Worm (Caenorhabditis elegans) whole organism, L1 larva: ENCODE measurements around the gene mps-2.

ENCODE experiments used
- C04F5.9 ChIP-seq: sonication (generic microtip); optimal IDR thresholded peaks from 2 replicates; lab custom pipeline; 2016; ENCODE audit warnings: missing genetic modification characterization, missing compliant biosample characterization
- Y116A8C.19 ChIP-seq: sonication (generic microtip); optimal IDR thresholded peaks from 2 replicates; lab custom pipeline; 2016; ENCODE audit warnings: missing compliant biosample characterization, missing genetic modification characterization, borderline replicate concordance
- aha-1 ChIP-seq: fragments of 150-350 bp; optimal IDR thresholded peaks from 2 replicates; lab custom pipeline; 2014; ENCODE audit warnings: missing biosample characterization, missing genetic modification characterization
- aly-2 ChIP-seq: fragments of 150-350 bp; optimal IDR thresholded peaks from 2 replicates; lab custom pipeline; 2014; ENCODE audit warnings: missing biosample characterization, missing genetic modification characterization
- ama-1 ChIP-seq: fragments of 150-350 bp; optimal IDR thresholded peaks from 2 replicates; lab custom pipeline; 2014
- blmp-1 ChIP-seq: fragments of 150-350 bp; optimal IDR thresholded peaks from 2 replicates; lab custom pipeline; 2014; ENCODE audit warnings: missing biosample characterization, missing genetic modification characterization
- ceh-82 ChIP-seq, 3 experiments: fragments of 150-350 bp in 1 of 3; sonication (generic microtip) in 2 of 3; optimal IDR thresholded peaks; 2 replicates each; lab custom pipeline; 2014 to 2017; ENCODE audit warnings: missing biosample characterization in 3 of 3, missing genetic modification characterization in 3 of 3
- ceh-90 ChIP-seq: sonication (generic microtip); optimal IDR thresholded peaks from 2 replicates; lab custom pipeline; 2016; ENCODE audit warnings: missing genetic modification characterization, missing compliant biosample characterization
- ces-1 ChIP-seq: fragments of 150-350 bp; optimal IDR thresholded peaks from 2 replicates; lab custom pipeline; 2014; ENCODE audit warnings: missing biosample characterization, missing genetic modification reagents, missing genetic modification characterization
- dsc-1 ChIP-seq: sonication (generic microtip); optimal IDR thresholded peaks from 2 replicates; lab custom pipeline; 2016; ENCODE audit warnings: mild to moderate bottlenecking, missing genetic modification characterization, missing compliant biosample characterization
- efl-1 ChIP-seq, 4 experiments: fragments of 150-350 bp; optimal IDR thresholded peaks in 3 of 4; peaks in 1 of 4; 1 replicate in 1 of 4; 2 replicates in 3 of 4; lab custom pipeline; 2014; ENCODE audit warnings: missing biosample characterization in 2 of 4, missing genetic modification characterization in 2 of 4, missing genetic modification reagents in 2 of 4
- egl-13 ChIP-seq: sonication (generic microtip); optimal IDR thresholded peaks from 2 replicates; lab custom pipeline; 2016; ENCODE audit warnings: missing genotype, missing genetic modification reagents, missing genetic modification characterization, missing compliant biosample characterization
- egl-27 ChIP-seq, 2 experiments: fragments of 150-350 bp in 1 of 2; sonication (generic microtip); optimal IDR thresholded peaks; 3 replicates each; lab custom pipeline; 2017 to 2018; ENCODE audit warnings: missing biosample characterization in 2 of 2, missing genetic modification characterization in 2 of 2, missing genetic modification reagents in 2 of 2
- elt-3 ChIP-seq, 6 experiments: fragments of 150-350 bp in 1 of 6; sonication (generic microtip); optimal IDR thresholded peaks; 2 replicates each; lab custom pipeline; 2017 to 2018; ENCODE audit warnings: missing biosample characterization in 6 of 6, missing genetic modification characterization in 6 of 6, inconsistent platforms in 1 of 6
- ets-5 ChIP-seq: fragments of 200-800 bp; sonication (Bioruptor generic); IDR thresholded peaks from 2 replicates; pipeline ENCODE4 v1.3.6; 2022; ENCODE audit warnings: missing genetic modification characterization, missing compliant biosample characterization
- fkh-4 ChIP-seq: sonication (generic microtip); optimal IDR thresholded peaks from 2 replicates; lab custom pipeline; 2016; ENCODE audit warnings: missing compliant biosample characterization, missing genetic modification characterization, borderline replicate concordance
- fkh-8 ChIP-seq: sonication (generic microtip); optimal IDR thresholded peaks from 2 replicates; lab custom pipeline; 2016; ENCODE audit warnings: mild to moderate bottlenecking, missing genetic modification characterization, missing compliant biosample characterization
- grh-1 ChIP-seq: fragments of 200-800 bp; sonication (Bioruptor generic); IDR thresholded peaks from 2 replicates; pipeline ENCODE4 v1.3.6; 2022; ENCODE audit warnings: missing genetic modification reagents, missing genetic modification characterization, missing compliant biosample characterization
- hlh-4 ChIP-seq: sonication (generic microtip); optimal IDR thresholded peaks from 2 replicates; lab custom pipeline; 2016; ENCODE audit warnings: mild to moderate bottlenecking, missing genetic modification characterization, missing compliant biosample characterization
- isw-1 ChIP-seq: fragments of 200-800 bp; sonication (Bioruptor generic); IDR thresholded peaks from 2 replicates; pipeline ENCODE4 v1.3.6; 2022; ENCODE audit warnings: missing genetic modification characterization, missing compliant biosample characterization
- jun-1 ChIP-seq: fragments of 150-350 bp; optimal IDR thresholded peaks from 2 replicates; lab custom pipeline; 2014; ENCODE audit warnings: missing biosample characterization, missing genetic modification reagents, missing genetic modification characterization
- lin-13 ChIP-seq: fragments of 150-350 bp; optimal IDR thresholded peaks from 2 replicates; lab custom pipeline; 2014; ENCODE audit warnings: missing biosample characterization, missing genetic modification reagents, missing genetic modification characterization
- lin-14 ChIP-seq: fragments of 200-800 bp; sonication (Bioruptor generic); optimal IDR thresholded peaks from 2 replicates; lab custom pipeline; 2018; ENCODE audit warnings: mild to moderate bottlenecking, missing genetic modification characterization, moderate library complexity, missing compliant biosample characterization
- lsy-2 ChIP-seq, 2 experiments: fragments of 150-350 bp; optimal IDR thresholded peaks; 2 replicates each; lab custom pipeline; 2014; ENCODE audit warnings: missing biosample characterization in 2 of 2, missing genetic modification characterization in 2 of 2
- mab-9 ChIP-seq: fragments of 200-800 bp; sonication (Bioruptor generic); IDR thresholded peaks from 2 replicates; pipeline ENCODE4 v1.3.6; 2022; ENCODE audit warnings: missing genetic modification reagents, missing genetic modification characterization, missing compliant biosample characterization
- mdl-1 ChIP-seq, 2 experiments: fragments of 150-350 bp; optimal IDR thresholded peaks; 2 replicates each; lab custom pipeline; 2014 to 2017; ENCODE audit warnings: missing biosample characterization in 2 of 2, missing genetic modification characterization in 2 of 2, inconsistent platforms in 1 of 2
- mep-1 ChIP-seq: fragments of 150-350 bp; optimal IDR thresholded peaks from 2 replicates; lab custom pipeline; 2014; ENCODE audit warnings: missing biosample characterization, missing genetic modification characterization
- nhr-12 ChIP-seq: sonication (generic microtip); optimal IDR thresholded peaks from 2 replicates; lab custom pipeline; 2017; ENCODE audit warnings: missing biosample characterization, missing genetic modification characterization
- nhr-20 ChIP-seq: sonication (generic microtip); optimal IDR thresholded peaks from 2 replicates; lab custom pipeline; 2016; ENCODE audit warnings: mild to moderate bottlenecking, missing genetic modification characterization, missing compliant biosample characterization
- nhr-237 ChIP-seq: fragments of 150-350 bp; optimal IDR thresholded peaks from 2 replicates; lab custom pipeline; 2014; ENCODE audit warnings: missing biosample characterization, missing genetic modification characterization
- nhr-28 ChIP-seq: fragments of 150-350 bp; optimal IDR thresholded peaks from 2 replicates; lab custom pipeline; 2014; ENCODE audit warnings: missing biosample characterization, missing genetic modification characterization
- nhr-47 ChIP-seq: sonication (generic microtip); optimal IDR thresholded peaks from 2 replicates; lab custom pipeline; 2016; ENCODE audit warnings: mild to moderate bottlenecking, missing genetic modification characterization, moderate library complexity, missing compliant biosample characterization
- nhr-71 ChIP-seq: sonication (generic microtip); optimal IDR thresholded peaks from 2 replicates; lab custom pipeline; 2016; ENCODE audit warnings: mild to moderate bottlenecking, missing genetic modification characterization, moderate library complexity, missing compliant biosample characterization
- nhr-76 ChIP-seq: sonication (generic microtip); optimal IDR thresholded peaks from 2 replicates; lab custom pipeline; 2017; ENCODE audit warnings: missing biosample characterization, missing genetic modification characterization
- nhr-77 ChIP-seq: fragments of 150-350 bp; optimal IDR thresholded peaks from 2 replicates; lab custom pipeline; 2014; ENCODE audit warnings: missing biosample characterization, missing genetic modification characterization
- nhr-84 ChIP-seq: sonication (generic microtip); optimal IDR thresholded peaks from 2 replicates; lab custom pipeline; 2017; ENCODE audit warnings: missing biosample characterization, missing genetic modification characterization
- nhr-90 ChIP-seq: sonication (generic microtip); optimal IDR thresholded peaks from 2 replicates; lab custom pipeline; 2016; ENCODE audit warnings: mild to moderate bottlenecking, missing genetic modification characterization, missing compliant biosample characterization; ENCODE audit not compliant: poor library complexity
- pag-3 ChIP-seq: sonication (generic microtip); optimal IDR thresholded peaks from 2 replicates; lab custom pipeline; 2017; ENCODE audit warnings: missing genetic modification characterization, mild to moderate bottlenecking, missing compliant biosample characterization, antibody characterized with exemption, borderline replicate concordance; ENCODE audit not compliant: insufficient read depth
- pax-3 ChIP-seq: fragments of 200-800 bp; sonication (Bioruptor generic); optimal IDR thresholded peaks from 2 replicates; lab custom pipeline; 2018; ENCODE audit warnings: mild to moderate bottlenecking, missing genetic modification characterization, moderate library complexity, missing compliant biosample characterization
- rnt-1 ChIP-seq: sonication (generic microtip); optimal IDR thresholded peaks from 2 replicates; lab custom pipeline; 2016; ENCODE audit warnings: mild to moderate bottlenecking, missing genetic modification characterization, moderate library complexity, missing compliant biosample characterization
- snu-23 ChIP-seq: sonication (generic microtip); optimal IDR thresholded peaks from 2 replicates; lab custom pipeline; 2016; ENCODE audit warnings: missing genetic modification characterization, missing compliant biosample characterization
- sox-4 ChIP-seq: sonication (generic microtip); optimal IDR thresholded peaks from 2 replicates; lab custom pipeline; 2016; ENCODE audit warnings: missing genetic modification characterization, missing compliant biosample characterization
- tbx-2 ChIP-seq: sonication (generic microtip); optimal IDR thresholded peaks from 2 replicates; lab custom pipeline; 2016; ENCODE audit warnings: missing genetic modification characterization, missing compliant biosample characterization
- tlp-1 ChIP-seq: fragments of 150-350 bp; optimal IDR thresholded peaks from 2 replicates; lab custom pipeline; 2014; ENCODE audit warnings: missing biosample characterization, missing genetic modification characterization
- unc-130 ChIP-seq: fragments of 150-350 bp; optimal IDR thresholded peaks from 2 replicates; lab custom pipeline; 2017; ENCODE audit warnings: missing biosample characterization, missing genetic modification characterization, inconsistent platforms
- unc-30 ChIP-seq: sonication (generic microtip); optimal IDR thresholded peaks from 2 replicates; lab custom pipeline; 2017; ENCODE audit warnings: missing biosample characterization, missing genetic modification characterization
- unc-62 ChIP-seq: fragments of 150-350 bp; optimal IDR thresholded peaks from 2 replicates; lab custom pipeline; 2014; ENCODE audit warnings: missing biosample characterization, missing genetic modification reagents, missing genetic modification characterization
- xbp-1 ChIP-seq: sonication (generic microtip); optimal IDR thresholded peaks from 2 replicates; lab custom pipeline; 2016; ENCODE audit warnings: missing genetic modification characterization, missing compliant biosample characterization
- zip-4 ChIP-seq: fragments of 200-800 bp; sonication (Bioruptor generic); optimal IDR thresholded peaks from 2 replicates; lab custom pipeline; 2018; ENCODE audit warnings: mild to moderate bottlenecking, missing genetic modification characterization, moderate library complexity, missing compliant biosample characterization
- ztf-11 ChIP-seq, 2 experiments: sonication (generic microtip); optimal IDR thresholded peaks; 2 replicates each; lab custom pipeline; 2016 to 2017; ENCODE audit warnings: missing genetic modification characterization in 2 of 2, missing biosample characterization in 1 of 2, missing compliant biosample characterization in 1 of 2

The mps-2 gene

ce11 chrII:319459-319858, 7.4 kb upstream of the mps-2 start, which contains the start of gene far-7 (continued):
- no peak for TF ChIP-seq pax-3
- TF ChIP-seq hlh-4 (tag; lab: Kevin White, UChicago), result no peak
- no peak for TF ChIP-seq efl-1 (optimal IDR thresholded peaks at IDR 0.05; lab: Kevin White, UChicago)
- peak in 1 of 2 experiments; percentile 12 for TF ChIP-seq efl-1 (GFP tag; optimal IDR thresholded peaks at IDR 0.05 in 1 of 2; lab: Kevin White, UChicago)
- TF ChIP-seq aly-2 (tag; lab: Kevin White, UChicago), result no peak
- no peak for TF ChIP-seq mep-1 (tag; lab: Kevin White, UChicago)
- TF ChIP-seq Y116A8C.19 (tag; lab: Kevin White, UChicago), result no peak
- TF ChIP-seq lin-13, result no peak
- TF ChIP-seq nhr-20, result peak; percentile 46
- TF ChIP-seq unc-30 (tag; lab: Kevin White, UChicago), result no peak
- no peak for TF ChIP-seq sox-4 (tag; lab: Kevin White, UChicago)
- TF ChIP-seq ztf-11 (tag; optimal IDR thresholded peaks at IDR 0.05; lab: Kevin White, UChicago), result no peak
- peak; percentile 36; the same call in 1 of the 2 replicates for TF ChIP-seq grh-1 (GFP tag; lab: Robert Waterston, UW)
- TF ChIP-seq egl-13 (tag; lab: Kevin White, UChicago), result no peak
- TF ChIP-seq isw-1 (GFP tag; lab: Robert Waterston, UW), result no peak
- TF ChIP-seq blmp-1, result peak; percentile 47
- TF ChIP-seq nhr-76 (tag; lab: Kevin White, UChicago), result no peak
- TF ChIP-seq fkh-8 (tag; lab: Kevin White, UChicago), result no peak
- no peak for TF ChIP-seq ets-5 (GFP tag; lab: Robert Waterston, UW)
- peak; percentile 53 for TF ChIP-seq ama-1 (lab: Kevin White, UChicago)
- TF ChIP-seq pag-3 (tag; lab: Kevin White, UChicago), result no peak
- no peak for TF ChIP-seq nhr-47 (tag; lab: Kevin White, UChicago)
- TF ChIP-seq mab-9 (GFP tag; lab: Robert Waterston, UW), result no peak
- no peak for TF ChIP-seq nhr-77 (tag; lab: Kevin White, UChicago)
- no peak for TF ChIP-seq zip-4
- no peak for TF ChIP-seq ces-1 (GFP tag; lab: Kevin White, UChicago)
- no peak for TF ChIP-seq ceh-90 (tag; lab: Kevin White, UChicago)

ce11 chrII:313540-313939, 1.5 kb upstream of the mps-2 start:
- TF ChIP-seq lin-14 (GFP tag; lab: Kevin White, UChicago), result peak; percentile 76
- TF ChIP-seq fkh-4 (tag; lab: Kevin White, UChicago), result no peak
- no peak for TF ChIP-seq tbx-2 (tag; lab: Kevin White, UChicago)
- TF ChIP-seq nhr-12 (tag; lab: Kevin White, UChicago), result no peak
- TF ChIP-seq hlh-4 (tag; lab: Kevin White, UChicago), result no peak
- TF ChIP-seq unc-30 (tag; lab: Kevin White, UChicago), result no peak
- TF ChIP-seq lsy-2 (tag; optimal IDR thresholded peaks at IDR 0.05; lab: Kevin White, UChicago), result peak in 1 of 2 experiments; percentile 29
- no peak for TF ChIP-seq nhr-77 (tag; lab: Kevin White, UChicago)
- no peak for TF ChIP-seq unc-130
- TF ChIP-seq nhr-84 (tag; lab: Kevin White, UChicago), result no peak
- TF ChIP-seq rnt-1, result peak; percentile 41
- TF ChIP-seq nhr-28 (tag; lab: Kevin White, UChicago), result no peak
- no peak for TF ChIP-seq ets-5 (GFP tag; lab: Robert Waterston, UW)
- no peak for TF ChIP-seq mdl-1 (tag; optimal IDR thresholded peaks at IDR 0.05; lab: Kevin White, UChicago)
- peak; percentile 4 for TF ChIP-seq dsc-1 (tag; lab: Kevin White, UChicago)
- TF ChIP-seq tlp-1, result no peak
- no peak for TF ChIP-seq nhr-90 (tag; lab: Kevin White, UChicago)
- no peak for TF ChIP-seq unc-62 (GFP tag; lab: Kevin White, UChicago)
- no peak for TF ChIP-seq lin-13
- no peak for TF ChIP-seq C04F5.9 (tag; lab: Kevin White, UChicago)
- no peak for TF ChIP-seq mep-1 (tag; lab: Kevin White, UChicago)
- no peak for TF ChIP-seq fkh-8 (tag; lab: Kevin White, UChicago)
- no peak for TF ChIP-seq nhr-237 (tag; lab: Kevin White, UChicago)
- no peak for TF ChIP-seq nhr-47 (tag; lab: Kevin White, UChicago)
- no peak for TF ChIP-seq jun-1 (tag; lab: Kevin White, UChicago)
- peak; percentile 78 for TF ChIP-seq blmp-1
- TF ChIP-seq mab-9 (GFP tag; lab: Robert Waterston, UW), result no peak
- TF ChIP-seq aha-1 (tag; lab: Kevin White, UChicago), result no peak
- TF ChIP-seq Y116A8C.19 (tag; lab: Kevin White, UChicago), result no peak
- TF ChIP-seq xbp-1, result no peak
- TF ChIP-seq snu-23 (GFP tag; lab: Kevin White, UChicago), result peak; percentile 14
- peak; percentile 10 for TF ChIP-seq nhr-71 (tag; lab: Kevin White, UChicago)
- TF ChIP-seq egl-13 (tag; lab: Kevin White, UChicago), result no peak
- TF ChIP-seq egl-27 (tag; optimal IDR thresholded peaks at IDR 0.05; lab: Kevin White, UChicago), result no peak
- TF ChIP-seq ceh-82 (tag; optimal IDR thresholded peaks at IDR 0.05; lab: Kevin White, UChicago), result no peak
- no peak for TF ChIP-seq elt-3 (tag; optimal IDR thresholded peaks at IDR 0.05; lab: Kevin White, UChicago)
